Worm (Caenorhabditis elegans) whole organism, mixed stage, embryonic: ENCODE results near the gene B0361.11.

Source experiments
- bed-3 ChIP-seq: fragments of 200-800 bp; sonication (Bioruptor generic); optimal IDR thresholded peaks from 3 replicates; lab custom pipeline; 2018; ENCODE audit warnings: mild to moderate bottlenecking, missing genetic modification characterization, moderate library complexity, missing compliant biosample characterization
- elt-1 ChIP-seq: sonication (generic microtip); optimal IDR thresholded peaks from 2 replicates; lab custom pipeline; 2017; ENCODE audit warnings: missing genetic modification characterization, mild to moderate bottlenecking, missing compliant biosample characterization, antibody characterized with exemption, moderate library complexity, borderline replicate concordance; ENCODE audit not compliant: insufficient read depth
- lin-13 ChIP-seq: fragments of 150-350 bp; optimal IDR thresholded peaks from 2 replicates; lab custom pipeline; 2014; ENCODE audit warnings: missing biosample characterization, missing genetic modification characterization
- lin-32 ChIP-seq: fragments of 200-800 bp; sonication (Bioruptor generic); optimal IDR thresholded peaks from 2 replicates; lab custom pipeline; 2018; ENCODE audit warnings: mild to moderate bottlenecking, missing genetic modification characterization, missing compliant biosample characterization
- lsy-2 ChIP-seq: fragments of 150-350 bp; optimal IDR thresholded peaks from 2 replicates; lab custom pipeline; 2014; ENCODE audit warnings: missing biosample characterization, missing genetic modification characterization
- mab-5 ChIP-seq: fragments of 150-350 bp; optimal IDR thresholded peaks from 2 replicates; lab custom pipeline; 2014; ENCODE audit warnings: missing biosample characterization, missing genetic modification characterization
- mep-1 ChIP-seq: fragments of 150-350 bp; optimal IDR thresholded peaks from 2 replicates; lab custom pipeline; 2017; ENCODE audit warnings: missing biosample characterization, missing genetic modification reagents, missing genetic modification characterization, inconsistent platforms
- nhr-12 ChIP-seq: fragments of 150-350 bp; optimal IDR thresholded peaks from 2 replicates; lab custom pipeline; 2014; ENCODE audit warnings: missing biosample characterization, missing genetic modification characterization
- nhr-2 ChIP-seq: fragments of 150-350 bp; optimal IDR thresholded peaks from 2 replicates; lab custom pipeline; 2014; ENCODE audit warnings: missing biosample characterization, missing genetic modification characterization
- nhr-237 ChIP-seq: fragments of 150-350 bp; optimal IDR thresholded peaks from 2 replicates; lab custom pipeline; 2014; ENCODE audit warnings: missing biosample characterization, missing genetic modification characterization
- pha-4 ChIP-seq: fragments of 150-350 bp; optimal IDR thresholded peaks from 2 replicates; lab custom pipeline; 2018; ENCODE audit warnings: missing biosample characterization, missing genetic modification reagents, missing genetic modification characterization
- unc-39 ChIP-seq: fragments of 150-350 bp; optimal IDR thresholded peaks from 2 replicates; lab custom pipeline; 2014; ENCODE audit warnings: missing biosample characterization, missing genetic modification characterization
- unc-62 ChIP-seq: fragments of 150-350 bp; optimal IDR thresholded peaks from 2 replicates; lab custom pipeline; 2014; ENCODE audit warnings: missing biosample characterization, missing genetic modification reagents, missing genetic modification characterization

ce11 chrIII:7304961-7305648, 27.7 kb downstream of the B0361.11 start:
- no peak for TF ChIP-seq nhr-237 (tag; lab: Kevin White, UChicago)
- peak; percentile 44 for TF ChIP-seq elt-1 (tag; lab: Kevin White, UChicago)
- no peak for TF ChIP-seq lin-13 (tag; lab: Kevin White, UChicago)
- no peak for TF ChIP-seq lsy-2 (tag; lab: Kevin White, UChicago)
- no peak for TF ChIP-seq pha-4 (tag; lab: Kevin White, UChicago)
- TF ChIP-seq bed-3 (GFP tag; lab: Kevin White, UChicago): no peak
- TF ChIP-seq unc-39 (tag; lab: Kevin White, UChicago): no peak
- no peak for TF ChIP-seq mep-1
- no peak for TF ChIP-seq unc-62 (GFP tag; lab: Kevin White, UChicago)
- TF ChIP-seq nhr-12: no peak
- TF ChIP-seq mab-5 (tag; lab: Kevin White, UChicago): no peak
- TF ChIP-seq lin-32 (GFP tag; lab: Kevin White, UChicago): no peak
- TF ChIP-seq nhr-2 (tag; lab: Kevin White, UChicago): no peak
